Fruit fly (Drosophila melanogaster) whole organism, prepupa: ENCODE data around the gene rdgB.

Experiments
- CG3032 ChIP-seq: fragments of 200-800 bp; optimal IDR thresholded peaks from 2 replicates; lab custom pipeline; 2019; ENCODE audit warnings: missing biosample characterization, mild to moderate bottlenecking, missing genetic modification characterization, moderate library complexity
- CG34406 ChIP-seq: fragments of 200-800 bp; sonication (Bioruptor generic); optimal IDR thresholded peaks from 3 replicates; lab custom pipeline; 2016; ENCODE audit warnings: missing biosample characterization, missing genetic modification characterization
- CG6792 ChIP-seq: fragments of 200-800 bp; sonication (Bioruptor generic); optimal IDR thresholded peaks from 3 replicates; lab custom pipeline; 2016; ENCODE audit warnings: missing biosample characterization, missing genetic modification characterization
- Gug ChIP-seq: fragments of 200-800 bp; sonication (Bioruptor generic); IDR thresholded peaks from 2 replicates; pipeline ENCODE4 v1.3.6; 2022; ENCODE audit warnings: missing biosample characterization, missing genetic modification characterization
- Sox14 ChIP-seq: fragments of 200-800 bp; sonication (Bioruptor generic); optimal IDR thresholded peaks from 3 replicates; lab custom pipeline; 2016; ENCODE audit warnings: missing biosample characterization, missing genetic modification characterization
- cyc ChIP-seq: fragments of 200-800 bp; sonication (Bioruptor generic); optimal IDR thresholded peaks from 3 replicates; lab custom pipeline; 2016; ENCODE audit warnings: missing biosample characterization, missing genetic modification characterization
- fd85E ChIP-seq: fragments of 200-800 bp; sonication (Bioruptor generic); optimal IDR thresholded peaks from 3 replicates; lab custom pipeline; 2016; ENCODE audit warnings: missing biosample characterization, missing genetic modification characterization
- vri ChIP-seq: fragments of 200-800 bp; sonication (Bioruptor generic); optimal IDR thresholded peaks from 3 replicates; lab custom pipeline; 2016; ENCODE audit warnings: missing biosample characterization, mild to moderate bottlenecking, missing genetic modification characterization

DNA sequence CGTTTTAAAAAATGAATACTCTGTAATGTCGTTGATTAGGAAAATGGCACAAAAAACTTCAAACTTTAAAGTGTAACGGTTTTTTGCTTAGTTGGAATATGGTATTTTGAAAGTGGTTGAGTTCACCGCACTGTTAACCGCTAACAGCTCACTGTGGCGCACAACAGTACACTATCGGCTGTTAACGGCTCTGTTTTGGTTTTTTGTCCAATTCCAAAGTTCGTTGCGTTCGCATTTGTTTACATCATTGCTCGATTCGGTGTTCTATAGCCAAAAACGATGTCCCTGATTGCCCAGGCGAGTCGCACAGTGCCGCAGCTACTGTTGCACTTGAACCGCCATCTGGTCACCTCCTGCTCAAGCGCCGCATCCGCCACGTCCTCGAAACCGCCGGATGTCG is 48.9 kb downstream of the rdgB start, which contains the start of gene CG11095:
- no peak for TF ChIP-seq vri (GFP tag; lab: Kevin White, UChicago)
- no peak for TF ChIP-seq CG6792 (GFP tag; lab: Kevin White, UChicago)
- TF ChIP-seq cyc, result no peak
- no peak for TF ChIP-seq Sox14
- TF ChIP-seq CG3032 (tag; lab: Kevin White, UChicago), result no peak
- no peak for TF ChIP-seq Gug (GFP tag; lab: Robert Waterston, UW)
- no peak for TF ChIP-seq fd85E (GFP tag; lab: Kevin White, UChicago)
- TF ChIP-seq CG34406 (GFP tag; lab: Kevin White, UChicago), result no peak
